Worm (Caenorhabditis elegans) whole organism, midembryonic: ENCODE results near the gene R07B7.6.

ENCODE experiments used
- flt-1 ChIP-seq: fragments of 200-800 bp; sonication (Bioruptor generic); IDR thresholded peaks from 2 replicates; pipeline ENCODE4 v1.3.6; 2022; ENCODE audit warnings: missing genetic modification characterization, missing compliant biosample characterization
- ztf-29 ChIP-seq: fragments of 200-800 bp; sonication (Bioruptor generic); IDR thresholded peaks from 2 replicates; pipeline ENCODE4 v1.3.6; 2022; ENCODE audit warnings: missing genetic modification reagents, missing genetic modification characterization, missing compliant biosample characterization

DNA sequence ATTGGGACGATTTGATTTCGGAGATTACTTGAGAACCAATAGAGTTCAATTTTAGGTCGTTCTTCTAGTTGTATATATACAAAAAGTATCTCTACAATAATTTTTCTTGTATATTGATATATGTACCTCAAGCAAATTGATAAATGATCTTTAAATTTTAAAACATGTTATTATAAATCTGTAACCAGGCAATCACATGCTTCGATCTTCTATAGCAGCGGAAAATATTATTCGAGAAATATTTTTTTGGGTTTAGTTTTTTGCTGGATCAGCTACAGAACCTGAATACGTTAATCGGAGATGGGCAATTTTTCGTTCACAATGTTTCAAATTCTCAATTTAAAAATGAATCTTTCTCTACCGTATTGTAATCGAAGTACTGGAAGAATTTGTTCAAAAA lies 14.0 kb upstream of the R07B7.6 start, which contains the start of gene R07B7.12:
- TF ChIP-seq flt-1 (GFP tag; lab: Robert Waterston, UW): no peak
- TF ChIP-seq ztf-29 (GFP tag; lab: Robert Waterston, UW): no peak
